Fruit fly (Drosophila melanogaster): ENCODE results near the gene spn-A.

spn-A gene

DNA sequence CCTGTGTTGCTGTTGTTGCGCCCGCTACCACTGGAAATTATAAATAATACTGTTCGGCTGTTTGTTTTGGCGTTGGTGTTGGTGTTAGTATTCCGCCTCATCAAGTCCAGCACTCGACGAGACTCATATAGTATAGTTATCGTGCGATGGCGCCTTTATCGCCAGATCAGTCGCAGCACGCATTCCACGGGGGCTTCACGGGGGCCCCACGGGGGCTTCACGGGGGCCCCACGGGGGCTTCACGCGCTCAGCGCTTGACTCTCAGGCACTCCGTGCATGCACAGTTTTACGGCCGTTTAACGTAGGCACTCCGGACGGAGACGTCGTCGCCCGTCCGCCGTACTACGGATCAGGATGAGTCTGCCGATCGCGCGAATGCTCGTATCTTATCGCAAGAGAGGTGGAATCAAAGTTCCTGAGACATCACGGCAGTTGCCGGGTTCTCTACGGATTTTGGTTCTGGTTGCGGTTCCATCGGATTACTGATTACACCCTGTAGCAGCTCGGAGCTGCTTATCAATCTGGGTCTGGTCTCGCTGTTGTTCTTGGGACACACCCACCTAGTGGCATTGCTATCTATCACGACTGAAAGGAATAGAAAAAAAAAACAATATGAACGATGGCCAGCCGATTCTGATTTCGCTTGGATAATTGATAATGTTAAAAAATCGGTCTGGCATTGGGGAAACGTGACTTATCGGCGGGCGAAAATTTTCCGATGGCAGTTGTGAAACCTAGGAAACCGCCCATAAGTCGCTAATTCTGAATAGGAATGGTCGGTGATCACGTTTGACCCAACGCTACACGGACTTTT is 47.2 kb upstream of the spn-A start (continued):
- TF ChIP-seq CG7745 (tag; optimal IDR thresholded peaks at IDR 0.05): no peak
- TF ChIP-seq sima (GFP tag; optimal IDR thresholded peaks at IDR 0.05): no peak
- no peak for TF ChIP-seq ttk (GFP tag; IDR thresholded peaks at IDR 0.05)
- TF ChIP-seq al (GFP tag; IDR thresholded peaks at IDR 0.05): no peak
- TF ChIP-seq CG12104 (GFP tag; optimal IDR thresholded peaks at IDR 0.05): no peak
- TF ChIP-seq Tbp (GFP tag; optimal IDR thresholded peaks at IDR 0.05): no peak
- TF ChIP-seq Ets65A (GFP tag): no peak
- TF ChIP-seq pan (optimal IDR thresholded peaks at IDR 0.05): no peak
- TF ChIP-seq pan (GFP tag; optimal IDR thresholded peaks at IDR 0.05 in 1 of 2, IDR thresholded peaks at IDR 0.05 in 1 of 2): peak in 1 of 2 experiments; percentile 22
- TF ChIP-seq CG10321 (GFP tag; IDR thresholded peaks at IDR 0.05): no peak
- TF ChIP-seq Hr3 (GFP tag; optimal IDR thresholded peaks at IDR 0.05): no peak
- peak; percentile 99 for TF ChIP-seq cwo (GFP tag; optimal IDR thresholded peaks at IDR 0.05)
- no peak for TF ChIP-seq CG1603 (tag; optimal IDR thresholded peaks at IDR 0.05)
- no peak for TF ChIP-seq Optix (GFP tag; IDR thresholded peaks at IDR 0.05)
- no peak for TF ChIP-seq fu2 (GFP tag; optimal IDR thresholded peaks at IDR 0.05)
- TF ChIP-seq CG2116 (GFP tag; optimal IDR thresholded peaks at IDR 0.05): no peak
- TF ChIP-seq CG4424 (GFP tag; optimal IDR thresholded peaks at IDR 0.05): no peak
- no peak for TF ChIP-seq CG3726 (GFP tag; IDR thresholded peaks at IDR 0.05)
- TF ChIP-seq ato (GFP tag; IDR thresholded peaks at IDR 0.05; ENCODE audit: partially characterized antibody): no peak
- no peak for TF ChIP-seq PHDP (tag; optimal IDR thresholded peaks at IDR 0.05)
- TF ChIP-seq CG10147 (GFP tag; optimal IDR thresholded peaks at IDR 0.05): no peak
- no peak for TF ChIP-seq gcm2 (GFP tag; optimal IDR thresholded peaks at IDR 0.05)
- TF ChIP-seq HmgD (GFP tag; optimal IDR thresholded peaks at IDR 0.05): no peak
- no peak for TF ChIP-seq insv (GFP tag; optimal IDR thresholded peaks at IDR 0.05)
- TF ChIP-seq Nf-YC (tag; optimal IDR thresholded peaks at IDR 0.05): peak; percentile 22
- TF ChIP-seq NFAT (GFP tag; IDR thresholded peaks at IDR 0.05): peak; percentile 33; the same call in 1 of the 2 replicates
- no peak for TF ChIP-seq phol (tag; optimal IDR thresholded peaks at IDR 0.05)
- no peak for TF ChIP-seq B-H1 (GFP tag; IDR thresholded peaks at IDR 0.05)
- TF ChIP-seq otp (GFP tag; IDR thresholded peaks at IDR 0.05): no peak
- TF ChIP-seq ERR (GFP tag; optimal IDR thresholded peaks at IDR 0.05): no peak
- no peak for TF ChIP-seq CG12942 (GFP tag; optimal IDR thresholded peaks at IDR 0.05)
- no peak for TF ChIP-seq twi (tag; optimal IDR thresholded peaks at IDR 0.05)
- no peak for TF ChIP-seq unpg (GFP tag; optimal IDR thresholded peaks at IDR 0.05)
- no peak for TF ChIP-seq sqz (GFP tag; optimal IDR thresholded peaks at IDR 0.05)
- TF ChIP-seq CG9932 (GFP tag; IDR thresholded peaks at IDR 0.05): no peak
- TF ChIP-seq p53 (GFP tag; optimal IDR thresholded peaks at IDR 0.05): no peak
- TF ChIP-seq lmd (GFP tag; IDR thresholded peaks at IDR 0.05): no peak
- TF ChIP-seq Mad (GFP tag; optimal IDR thresholded peaks at IDR 0.05): no peak
- no peak for TF ChIP-seq kah (GFP tag; optimal IDR thresholded peaks at IDR 0.05)
- peak; percentile 71 for TF ChIP-seq CG10366 (GFP tag; IDR thresholded peaks at IDR 0.05)
- TF ChIP-seq CG17829 (tag; optimal IDR thresholded peaks at IDR 0.05): no peak
- TF ChIP-seq lov (optimal IDR thresholded peaks at IDR 0.05): no peak
- no peak for TF ChIP-seq lov (GFP tag; IDR thresholded peaks at IDR 0.05)
- TF ChIP-seq Stat92E (GFP tag; optimal IDR thresholded peaks at IDR 0.05): no peak
- TF ChIP-seq aop (GFP tag; IDR thresholded peaks at IDR 0.05): no peak
- no peak for TF ChIP-seq nmo (GFP tag; optimal IDR thresholded peaks at IDR 0.05)
- peak; percentile 72 for TF ChIP-seq MTF-1 (GFP tag; optimal IDR thresholded peaks at IDR 0.05; ENCODE audit: borderline replicate concordance)
- TF ChIP-seq CG2875 (GFP tag; optimal IDR thresholded peaks at IDR 0.05): no peak
- no peak for TF ChIP-seq nau (GFP tag; optimal IDR thresholded peaks at IDR 0.05)
- TF ChIP-seq Hsf (GFP tag; optimal IDR thresholded peaks at IDR 0.05): no peak
- no peak for TF ChIP-seq Awh (GFP tag; IDR thresholded peaks at IDR 0.05)
